Fruit fly (Drosophila melanogaster) whole organism, embryonic: Measurements from ENCODE around the gene CG17029.

Experiments
- BEAF-32 ChIP-seq: fragments of 200-800 bp; sonication (Bioruptor generic); optimal IDR thresholded peaks from 3 replicates; lab custom pipeline; 2017; ENCODE audit warnings: missing biosample characterization, missing genetic modification characterization, mild to moderate bottlenecking, moderate library complexity, missing genetic modification reagents
- CG11247 ChIP-seq: fragments of 200-800 bp; sonication (Bioruptor generic); IDR thresholded peaks from 2 replicates; pipeline ENCODE4 v1.3.6; 2022; ENCODE audit warnings: missing biosample characterization, missing genetic modification characterization
- CG11695 ChIP-seq: fragments of 200-800 bp; sonication (Bioruptor generic); IDR thresholded peaks from 3 replicates; pipeline ENCODE4 v1.3.6; 2022; ENCODE audit warnings: missing biosample characterization, missing genetic modification characterization
- CG13296 ChIP-seq: fragments of 200-800 bp; sonication (Bioruptor generic); optimal IDR thresholded peaks from 3 replicates; lab custom pipeline; 2018; ENCODE audit warnings: missing biosample characterization, mild to moderate bottlenecking, missing genetic modification characterization
- CG13775 ChIP-seq: fragments of 200-800 bp; sonication (Bioruptor generic); optimal IDR thresholded peaks from 3 replicates; lab custom pipeline; 2017; ENCODE audit warnings: missing biosample characterization, mild to moderate bottlenecking, missing genetic modification characterization
- CG14667 ChIP-seq: fragments of 200-800 bp; sonication (Bioruptor generic); IDR thresholded peaks from 2 replicates; pipeline ENCODE4 v1.3.6; 2022; ENCODE audit warnings: missing biosample characterization, missing genetic modification characterization
- CG17912 ChIP-seq: fragments of 200-800 bp; sonication (Bioruptor generic); optimal IDR thresholded peaks from 2 replicates; lab custom pipeline; 2018; ENCODE audit warnings: missing biosample characterization, mild to moderate bottlenecking, missing genetic modification characterization
- CG1792 ChIP-seq: fragments of 200-800 bp; sonication (Bioruptor generic); optimal IDR thresholded peaks from 2 replicates; lab custom pipeline; 2016; ENCODE audit warnings: missing biosample characterization, missing genetic modification characterization
- CG18011 ChIP-seq: fragments of 200-800 bp; sonication (Bioruptor generic); optimal IDR thresholded peaks from 2 replicates; lab custom pipeline; 2017; ENCODE audit warnings: missing biosample characterization, missing genetic modification characterization, mild to moderate bottlenecking, moderate library complexity, missing genotype
- CG1832 ChIP-seq: fragments of 200-800 bp; sonication (Bioruptor generic); optimal IDR thresholded peaks from 2 replicates; lab custom pipeline; 2017; ENCODE audit warnings: missing biosample characterization, mild to moderate bottlenecking, missing genetic modification characterization, inconsistent platforms
- CG2120 ChIP-seq: fragments of 200-800 bp; sonication (Bioruptor generic); optimal IDR thresholded peaks from 3 replicates; lab custom pipeline; 2016; ENCODE audit warnings: missing biosample characterization, missing genetic modification characterization
- CG2712 ChIP-seq: fragments of 200-800 bp; optimal IDR thresholded peaks from 3 replicates; lab custom pipeline; 2019; ENCODE audit warnings: missing biosample characterization, mild to moderate bottlenecking, missing genetic modification characterization, moderate library complexity
- CG32767 ChIP-seq: fragments of 200-800 bp; sonication (Bioruptor generic); IDR thresholded peaks from 2 replicates; pipeline ENCODE4 v1.3.6; 2022; ENCODE audit warnings: missing biosample characterization, missing genetic modification characterization
- CG34224 ChIP-seq: fragments of 200-800 bp; sonication (Bioruptor generic); IDR thresholded peaks from 3 replicates; pipeline ENCODE4 v1.3.6; 2022; ENCODE audit warnings: missing biosample characterization, missing genetic modification characterization; ENCODE audit not compliant: partially characterized antibody
- CG34376 ChIP-seq: fragments of 200-800 bp; sonication (Bioruptor generic); optimal IDR thresholded peaks from 2 replicates; lab custom pipeline; 2018; ENCODE audit warnings: missing biosample characterization, mild to moderate bottlenecking, missing genetic modification characterization
- CG4328 ChIP-seq: fragments of 200-800 bp; sonication (Bioruptor generic); optimal IDR thresholded peaks from 3 replicates; lab custom pipeline; 2017; ENCODE audit warnings: missing biosample characterization, missing genetic modification reagents, missing genetic modification characterization
- CG4617 ChIP-seq: fragments of 200-800 bp; sonication (Bioruptor generic); optimal IDR thresholded peaks from 3 replicates; lab custom pipeline; 2016; ENCODE audit warnings: missing biosample characterization, missing genetic modification characterization, borderline replicate concordance
- CG9817 ChIP-seq: fragments of 200-800 bp; sonication (Bioruptor generic); optimal IDR thresholded peaks from 2 replicates; lab custom pipeline; 2018; ENCODE audit warnings: missing biosample characterization, mild to moderate bottlenecking, missing genetic modification characterization, moderate library complexity
- CG9876 ChIP-seq: fragments of 200-800 bp; sonication (Bioruptor generic); optimal IDR thresholded peaks from 2 replicates; lab custom pipeline; 2016; ENCODE audit warnings: missing biosample characterization, missing genetic modification characterization
- CrebB ChIP-seq: fragments of 200-800 bp; sonication (Bioruptor generic); optimal IDR thresholded peaks from 3 replicates; lab custom pipeline; 2018; ENCODE audit warnings: missing biosample characterization, mild to moderate bottlenecking, missing genetic modification characterization
- D ChIP-seq, 2 experiments: fragments of 200-800 bp in 1 of 2; fragments of >200 bp in 1 of 2; sonication (Bioruptor generic) in 1 of 2; optimal IDR thresholded peaks; 2 replicates in 1 of 2; 3 replicates in 1 of 2; lab custom pipeline; 2017; ENCODE audit warnings: mild to moderate bottlenecking in 1 of 2, missing biosample characterization in 1 of 2, missing genetic modification characterization in 1 of 2, missing genetic modification reagents in 1 of 2
- Dbx ChIP-seq: fragments of 200-800 bp; sonication (Bioruptor generic); IDR thresholded peaks from 3 replicates; pipeline ENCODE4 v1.3.6; 2022; ENCODE audit warnings: missing biosample characterization, missing genetic modification characterization
- Doc3 ChIP-seq: fragments of 200-800 bp; sonication (Bioruptor generic); IDR thresholded peaks from 3 replicates; pipeline ENCODE4 v1.3.6; 2022; ENCODE audit warnings: missing biosample characterization, missing genetic modification characterization; ENCODE audit not compliant: partially characterized antibody
- Dp ChIP-seq: fragments of 200-800 bp; sonication (Bioruptor generic); optimal IDR thresholded peaks from 2 replicates; lab custom pipeline; 2018; ENCODE audit warnings: missing biosample characterization, mild to moderate bottlenecking, missing genetic modification characterization, moderate library complexity
- E2f1 ChIP-seq: fragments of 200-800 bp; sonication (Bioruptor generic); IDR thresholded peaks from 2 replicates; pipeline ENCODE4 v1.3.6; 2022; ENCODE audit warnings: missing biosample characterization, missing genetic modification characterization
- Med ChIP-seq: fragments of 200-800 bp; sonication (Bioruptor generic); peaks from one replicate; lab custom pipeline; 2016; ENCODE audit warnings: missing biosample characterization, missing genetic modification characterization, mild to moderate bottlenecking, inconsistent platforms, moderate library complexity
- Nf-YC ChIP-seq: fragments of 200-800 bp; optimal IDR thresholded peaks from 3 replicates; lab custom pipeline; 2019; ENCODE audit warnings: missing biosample characterization, mild to moderate bottlenecking, missing genetic modification characterization, moderate library complexity
- Pdp1 ChIP-seq, 2 experiments: fragments of 200-800 bp; sonication (Bioruptor generic); optimal IDR thresholded peaks; 3 replicates each; lab custom pipeline; 2016; ENCODE audit warnings: missing biosample characterization in 2 of 2, missing genetic modification characterization in 2 of 2, mild to moderate bottlenecking in 1 of 2, moderate library complexity in 1 of 2
- Sin3A ChIP-seq: fragments of >200 bp; optimal IDR thresholded peaks from 2 replicates; lab custom pipeline; 2018
- abd-A ChIP-seq: fragments of 200-800 bp; sonication (Bioruptor generic); optimal IDR thresholded peaks from 3 replicates; lab custom pipeline; 2019; ENCODE audit warnings: missing biosample characterization, mild to moderate bottlenecking, missing genetic modification characterization, moderate library complexity
- ash1 ChIP-seq: fragments of 200-800 bp; sonication (Bioruptor generic); optimal IDR thresholded peaks from 2 replicates; lab custom pipeline; 2018; ENCODE audit warnings: missing biosample characterization, mild to moderate bottlenecking, missing genetic modification characterization
- bbx ChIP-seq: fragments of 200-800 bp; sonication (Bioruptor generic); IDR thresholded peaks from 2 replicates; pipeline ENCODE4 v1.3.6; 2022; ENCODE audit warnings: missing biosample characterization, missing genetic modification characterization; ENCODE audit not compliant: partially characterized antibody
- bigmax ChIP-seq: fragments of 200-800 bp; sonication (Bioruptor generic); optimal IDR thresholded peaks from 2 replicates; lab custom pipeline; 2018; ENCODE audit warnings: missing biosample characterization, mild to moderate bottlenecking, missing genetic modification characterization
- chn ChIP-seq: fragments of 200-800 bp; sonication (Bioruptor generic); optimal IDR thresholded peaks from 2 replicates; lab custom pipeline; 2016; ENCODE audit warnings: missing biosample characterization, missing genetic modification characterization
- croc ChIP-seq: fragments of 200-800 bp; sonication (Bioruptor generic); conservative IDR thresholded peaks from 3 replicates; pipeline ENCODE4 v1.3.6; 2022; ENCODE audit warnings: missing biosample characterization, missing genetic modification characterization
- ftz-f1 ChIP-seq: fragments of 200-800 bp; sonication (Bioruptor generic); optimal IDR thresholded peaks from 2 replicates; lab custom pipeline; 2016; ENCODE audit warnings: missing biosample characterization, missing genetic modification characterization
- lola ChIP-seq, 3 experiments: fragments of >200 bp in 2 of 3; fragments of 200-800 bp in 1 of 3; sonication (Bioruptor generic) in 1 of 3; optimal IDR thresholded peaks; 2 replicates each; lab custom pipeline; 2017 to 2019; ENCODE audit warnings: missing biosample characterization in 3 of 3, missing genetic modification characterization in 3 of 3, mild to moderate bottlenecking in 1 of 3, moderate library complexity in 1 of 3
- maf-S ChIP-seq: fragments of 200-800 bp; sonication (Bioruptor generic); optimal IDR thresholded peaks from 2 replicates; lab custom pipeline; 2016; ENCODE audit warnings: missing biosample characterization, missing genetic modification characterization
- nom ChIP-seq: fragments of 200-800 bp; sonication (Bioruptor generic); optimal IDR thresholded peaks from 2 replicates; lab custom pipeline; 2017; ENCODE audit warnings: missing biosample characterization, missing genetic modification characterization, mild to moderate bottlenecking, moderate library complexity, missing genetic modification reagents
- org-1 ChIP-seq: fragments of 200-800 bp; sonication (Bioruptor generic); optimal IDR thresholded peaks from 2 replicates; lab custom pipeline; 2017; ENCODE audit warnings: missing biosample characterization, missing genetic modification characterization
- p53 ChIP-seq: fragments of 200-800 bp; sonication (Bioruptor generic); optimal IDR thresholded peaks from 2 replicates; lab custom pipeline; 2016; ENCODE audit warnings: missing biosample characterization, missing genetic modification characterization
- phol ChIP-seq: fragments of 200-800 bp; sonication (Bioruptor generic); optimal IDR thresholded peaks from 3 replicates; lab custom pipeline; 2018; ENCODE audit warnings: missing biosample characterization, mild to moderate bottlenecking, missing genetic modification characterization, moderate library complexity
- row ChIP-seq: fragments of 200-800 bp; sonication (Bioruptor generic); IDR thresholded peaks from 3 replicates; pipeline ENCODE4 v1.3.6; 2022; ENCODE audit warnings: missing biosample characterization, missing genetic modification characterization
- sd ChIP-seq: fragments of 200-800 bp; sonication (Bioruptor generic); optimal IDR thresholded peaks from 3 replicates; lab custom pipeline; 2018; ENCODE audit warnings: missing biosample characterization, mild to moderate bottlenecking, missing genetic modification characterization, moderate library complexity
- seq ChIP-seq: fragments of 200-800 bp; sonication (Bioruptor generic); IDR thresholded peaks from 2 replicates; pipeline ENCODE4 v1.3.6; 2022; ENCODE audit warnings: missing biosample characterization, missing genetic modification characterization
- sisA ChIP-seq: fragments of 200-800 bp; sonication (Bioruptor generic); IDR thresholded peaks from 2 replicates; pipeline ENCODE4 v1.3.6; 2022; ENCODE audit warnings: missing biosample characterization, missing genetic modification characterization
- stwl ChIP-seq: fragments of 200-800 bp; sonication (Bioruptor generic); optimal IDR thresholded peaks from 3 replicates; lab custom pipeline; 2018; ENCODE audit warnings: missing biosample characterization, mild to moderate bottlenecking, missing genetic modification characterization, moderate library complexity
- tap ChIP-seq: fragments of 200-800 bp; optimal IDR thresholded peaks from 3 replicates; lab custom pipeline; 2019; ENCODE audit warnings: missing biosample characterization, mild to moderate bottlenecking, missing genetic modification characterization, moderate library complexity
- vvl ChIP-seq: fragments of 200-800 bp; sonication (Bioruptor generic); IDR thresholded peaks from 2 replicates; pipeline ENCODE4 v1.3.6; 2022; ENCODE audit warnings: missing biosample characterization, missing genetic modification characterization

Gene CG17029

dm6 chr3L:15988039-15988546 is 11.4 kb downstream of the CG17029 start, which contains the start of gene Hip14 (continued):
- peak in 1 of 2 experiments; percentile 49 for TF ChIP-seq Pdp1 (GFP tag; optimal IDR thresholded peaks at IDR 0.05; lab: Kevin White, UChicago)
- peak; percentile 57 for TF ChIP-seq nom (GFP tag; lab: Kevin White, UChicago)
- peak; percentile 64 for TF ChIP-seq bbx (GFP tag; lab: Robert Waterston, UW)
- peak; percentile 80 for TF ChIP-seq Med (GFP tag; lab: Kevin White, UChicago)
- peak; percentile 16 for TF ChIP-seq CG13775 (GFP tag; lab: Kevin White, UChicago)
- peak in 1 of 3 experiments; percentile 25 for TF ChIP-seq lola (GFP tag; optimal IDR thresholded peaks at IDR 0.05; lab: Kevin White, UChicago)
- no peak for TF ChIP-seq bigmax
- TF ChIP-seq croc (GFP tag; lab: Robert Waterston, UW) = no peak
- TF ChIP-seq CG4328 (GFP tag; lab: Kevin White, UChicago) = no peak
- TF ChIP-seq CG14667 (GFP tag; lab: Robert Waterston, UW) = no peak
- TF ChIP-seq CG32767 (GFP tag; lab: Robert Waterston, UW) = 0 out of 2 replicates have a peak, but pooled peaks have one; percentile 13
- TF ChIP-seq row (GFP tag; lab: Robert Waterston, UW) = 0 out of 3 replicates have a peak, but pooled peaks have one; percentile 39
- TF ChIP-seq CG1792 = no peak
- TF ChIP-seq seq (GFP tag; lab: Robert Waterston, UW) = peak; percentile 77
- TF ChIP-seq stwl (tag; lab: Kevin White, UChicago) = peak; percentile 54
- peak; percentile 7 for TF ChIP-seq CG2120 (GFP tag; lab: Kevin White, UChicago)
- peak; percentile 22 for TF ChIP-seq CG13296
- no peak for TF ChIP-seq abd-A
- TF ChIP-seq CG34224 = 0 out of 3 replicates have a peak, but pooled peaks have one; percentile 30
- TF ChIP-seq CG2712 (tag; lab: Kevin White, UChicago) = peak; percentile 22
- peak; percentile 29 for TF ChIP-seq BEAF-32
- TF ChIP-seq CG9876 = no peak
- no peak for TF ChIP-seq CG11247 (GFP tag; lab: Robert Waterston, UW)
- TF ChIP-seq ash1 (GFP tag; lab: Kevin White, UChicago) = no peak
- peak; percentile 10 for TF ChIP-seq CrebB
- peak; percentile 86 for TF ChIP-seq sd (tag; lab: Kevin White, UChicago)
- peak; percentile 15 for TF ChIP-seq chn
- no peak for TF ChIP-seq tap (tag; lab: Kevin White, UChicago)
- TF ChIP-seq phol = peak; percentile 37
- peak; percentile 39 for TF ChIP-seq vvl
- TF ChIP-seq CG18011 = no peak
- no peak for TF ChIP-seq CG9817 (tag; lab: Kevin White, UChicago)
- peak; percentile 50 for TF ChIP-seq Sin3A
- TF ChIP-seq CG17912 (GFP tag; lab: Kevin White, UChicago) = no peak
- peak; percentile 62 for TF ChIP-seq D (optimal IDR thresholded peaks at IDR 0.05; lab: Kevin White, UChicago)
- no peak for TF ChIP-seq D (GFP tag; optimal IDR thresholded peaks at IDR 0.05; lab: Kevin White, UChicago)
- TF ChIP-seq p53 (GFP tag; lab: Kevin White, UChicago) = no peak
- no peak for TF ChIP-seq Dbx
- peak; percentile 17 for TF ChIP-seq org-1 (GFP tag; lab: Kevin White, UChicago)
- TF ChIP-seq Nf-YC (tag; lab: Kevin White, UChicago) = no peak
- TF ChIP-seq CG1832 = peak; percentile 90
- TF ChIP-seq Doc3 (GFP tag; lab: Robert Waterston, UW) = peak; percentile 41; the same call in 1 of the 3 replicates
- peak; percentile 20 for TF ChIP-seq ftz-f1 (GFP tag; lab: Kevin White, UChicago)
- no peak for TF ChIP-seq CG11695
- peak; percentile 89 for TF ChIP-seq CG4617 (GFP tag; lab: Kevin White, UChicago)
- TF ChIP-seq Dp (GFP tag; lab: Kevin White, UChicago) = peak; percentile 39
- no peak for TF ChIP-seq maf-S (GFP tag; lab: Kevin White, UChicago)
- peak; percentile 19 for TF ChIP-seq CG34376 (GFP tag; lab: Kevin White, UChicago)
- no peak for TF ChIP-seq sisA (GFP tag; lab: Robert Waterston, UW)
- TF ChIP-seq E2f1 (GFP tag; lab: Robert Waterston, UW) = no peak
